Worm (Caenorhabditis elegans) whole organism, mixed stage, embryonic: Measurements from ENCODE around the gene F27E5.3.

Experiments used
- M03D4.4 ChIP-seq: sonication (generic microtip); optimal IDR thresholded peaks from 2 replicates; lab custom pipeline; 2017; ENCODE audit warnings: mild to moderate bottlenecking, missing genetic modification characterization, missing compliant biosample characterization
- bed-3 ChIP-seq: fragments of 200-800 bp; sonication (Bioruptor generic); optimal IDR thresholded peaks from 3 replicates; lab custom pipeline; 2018; ENCODE audit warnings: mild to moderate bottlenecking, missing genetic modification characterization, moderate library complexity, missing compliant biosample characterization
- blmp-1 ChIP-seq: fragments of 150-350 bp; optimal IDR thresholded peaks from 2 replicates; lab custom pipeline; 2014; ENCODE audit warnings: missing biosample characterization, missing genetic modification characterization
- ceh-39 ChIP-seq: fragments of 150-350 bp; optimal IDR thresholded peaks from 2 replicates; lab custom pipeline; 2014; ENCODE audit warnings: missing biosample characterization, missing genetic modification characterization
- ceh-43 ChIP-seq: fragments of 200-800 bp; sonication (Bioruptor generic); optimal IDR thresholded peaks from 2 replicates; lab custom pipeline; 2018; ENCODE audit warnings: mild to moderate bottlenecking, missing genetic modification characterization, moderate library complexity, missing compliant biosample characterization
- ceh-83 ChIP-seq: fragments of 200-800 bp; sonication (Bioruptor generic); optimal IDR thresholded peaks from 2 replicates; lab custom pipeline; 2018; ENCODE audit warnings: mild to moderate bottlenecking, missing genetic modification characterization, missing compliant biosample characterization
- cnd-1 ChIP-seq: fragments of 200-800 bp; sonication (Bioruptor generic); optimal IDR thresholded peaks from 2 replicates; lab custom pipeline; 2018; ENCODE audit warnings: mild to moderate bottlenecking, missing genetic modification characterization, missing compliant biosample characterization
- drap-1 ChIP-seq: fragments of 200-800 bp; sonication (Bioruptor generic); optimal IDR thresholded peaks from 3 replicates; lab custom pipeline; 2018; ENCODE audit warnings: mild to moderate bottlenecking, missing genetic modification characterization, missing compliant biosample characterization
- elt-1 ChIP-seq: sonication (generic microtip); optimal IDR thresholded peaks from 2 replicates; lab custom pipeline; 2017; ENCODE audit warnings: missing genetic modification characterization, mild to moderate bottlenecking, missing compliant biosample characterization, antibody characterized with exemption, moderate library complexity, borderline replicate concordance; ENCODE audit not compliant: insufficient read depth
- elt-3 ChIP-seq: fragments of 150-350 bp; optimal IDR thresholded peaks from 2 replicates; lab custom pipeline; 2014; ENCODE audit warnings: missing biosample characterization, missing genetic modification characterization
- flh-1 ChIP-seq: fragments of 200-800 bp; sonication (Bioruptor generic); optimal IDR thresholded peaks from 2 replicates; lab custom pipeline; 2018; ENCODE audit warnings: mild to moderate bottlenecking, missing genetic modification characterization, moderate library complexity, missing compliant biosample characterization
- ham-2 ChIP-seq: fragments of 200-800 bp; sonication (Bioruptor generic); optimal IDR thresholded peaks from 2 replicates; lab custom pipeline; 2018; ENCODE audit warnings: mild to moderate bottlenecking, missing genetic modification characterization, missing compliant biosample characterization
- hlh-1 ChIP-seq: fragments of 150-350 bp; optimal IDR thresholded peaks from 2 replicates; lab custom pipeline; 2014; ENCODE audit warnings: missing biosample characterization, missing genetic modification reagents, missing genetic modification characterization
- lin-13 ChIP-seq: fragments of 150-350 bp; optimal IDR thresholded peaks from 2 replicates; lab custom pipeline; 2014; ENCODE audit warnings: missing biosample characterization, missing genetic modification characterization
- lin-32 ChIP-seq: fragments of 200-800 bp; sonication (Bioruptor generic); optimal IDR thresholded peaks from 2 replicates; lab custom pipeline; 2018; ENCODE audit warnings: mild to moderate bottlenecking, missing genetic modification characterization, missing compliant biosample characterization
- mep-1 ChIP-seq: fragments of 150-350 bp; optimal IDR thresholded peaks from 2 replicates; lab custom pipeline; 2017; ENCODE audit warnings: missing biosample characterization, missing genetic modification reagents, missing genetic modification characterization, inconsistent platforms
- nhr-12 ChIP-seq: fragments of 150-350 bp; optimal IDR thresholded peaks from 2 replicates; lab custom pipeline; 2014; ENCODE audit warnings: missing biosample characterization, missing genetic modification characterization
- nhr-2 ChIP-seq: fragments of 150-350 bp; optimal IDR thresholded peaks from 2 replicates; lab custom pipeline; 2014; ENCODE audit warnings: missing biosample characterization, missing genetic modification characterization
- nhr-237 ChIP-seq: fragments of 150-350 bp; optimal IDR thresholded peaks from 2 replicates; lab custom pipeline; 2014; ENCODE audit warnings: missing biosample characterization, missing genetic modification characterization
- nhr-28 ChIP-seq: fragments of 150-350 bp; optimal IDR thresholded peaks from 2 replicates; lab custom pipeline; 2014; ENCODE audit warnings: missing biosample characterization, missing genetic modification characterization
- nhr-76 ChIP-seq: sonication (generic microtip); optimal IDR thresholded peaks from 2 replicates; lab custom pipeline; 2017; ENCODE audit warnings: missing biosample characterization, missing genetic modification characterization
- pha-4 ChIP-seq: fragments of 150-350 bp; optimal IDR thresholded peaks from 2 replicates; lab custom pipeline; 2018; ENCODE audit warnings: missing biosample characterization, missing genetic modification reagents, missing genetic modification characterization
- sem-2 ChIP-seq: fragments of 200-800 bp; sonication (Bioruptor generic); optimal IDR thresholded peaks from 2 replicates; lab custom pipeline; 2018; ENCODE audit warnings: mild to moderate bottlenecking, missing genetic modification characterization, missing compliant biosample characterization
- snpc-4 ChIP-seq: fragments of 150-350 bp; optimal IDR thresholded peaks from 2 replicates; lab custom pipeline; 2014; ENCODE audit warnings: missing biosample characterization, missing genetic modification characterization
- sptf-1 ChIP-seq: sonication (generic microtip); optimal IDR thresholded peaks from 2 replicates; lab custom pipeline; 2017; ENCODE audit warnings: mild to moderate bottlenecking, missing genetic modification characterization, moderate library complexity, missing compliant biosample characterization
- tbx-8 ChIP-seq: fragments of 200-800 bp; sonication (Bioruptor generic); optimal IDR thresholded peaks from 2 replicates; lab custom pipeline; 2018; ENCODE audit warnings: mild to moderate bottlenecking, missing genetic modification characterization, moderate library complexity, missing compliant biosample characterization
- unc-120 ChIP-seq: sonication (generic microtip); optimal IDR thresholded peaks from 2 replicates; lab custom pipeline; 2017; ENCODE audit warnings: missing genetic modification characterization, missing compliant biosample characterization; ENCODE audit not compliant: poor library complexity, severe bottlenecking
- unc-39 ChIP-seq: fragments of 150-350 bp; optimal IDR thresholded peaks from 2 replicates; lab custom pipeline; 2014; ENCODE audit warnings: missing biosample characterization, missing genetic modification characterization
- unc-62 ChIP-seq: fragments of 150-350 bp; optimal IDR thresholded peaks from 2 replicates; lab custom pipeline; 2014; ENCODE audit warnings: missing biosample characterization, missing genetic modification reagents, missing genetic modification characterization
- zip-8 ChIP-seq: fragments of 150-350 bp; optimal IDR thresholded peaks from 2 replicates; lab custom pipeline; 2014; ENCODE audit warnings: missing biosample characterization, missing genetic modification characterization
- ztf-11 ChIP-seq: fragments of 150-350 bp; optimal IDR thresholded peaks from 2 replicates; lab custom pipeline; 2014; ENCODE audit warnings: missing biosample characterization, missing genetic modification characterization

The F27E5.3 gene

DNA sequence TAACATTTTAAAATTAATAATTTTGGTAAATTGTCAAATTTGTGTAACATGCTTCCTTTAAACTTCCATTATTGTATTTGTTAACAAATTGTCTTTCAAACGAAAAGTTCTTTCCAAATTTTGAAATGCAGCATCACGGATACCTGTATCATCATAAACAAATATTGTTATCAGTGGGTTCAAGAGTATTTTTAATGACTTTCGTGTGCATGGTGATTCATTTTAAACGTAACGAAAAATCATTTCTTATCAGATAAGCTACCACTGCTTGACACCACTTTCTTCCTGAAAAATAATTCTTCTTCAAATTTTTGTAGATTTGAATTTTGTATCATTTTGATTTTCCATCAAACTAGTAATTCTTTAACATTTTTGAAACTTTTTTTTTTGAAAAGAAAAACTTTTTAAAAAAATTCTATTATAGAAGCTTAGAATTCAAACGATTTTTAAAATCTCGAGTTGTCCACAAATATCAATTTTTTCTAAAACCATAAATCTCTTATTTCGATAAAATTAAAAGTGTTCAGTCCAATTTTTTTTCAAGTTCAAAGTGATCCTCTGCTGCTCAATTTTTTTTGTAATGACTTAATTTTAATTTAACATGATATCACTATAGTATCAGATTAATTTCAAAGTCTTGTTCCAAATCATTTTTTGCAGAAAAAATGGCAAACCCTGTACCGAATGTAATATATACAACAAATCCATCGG, 9.6 kb downstream of the F27E5.3 start, which contains the start of gene F27E5.9:
Gene F27E5.9, plus strand, starts transcription at position 661 of the 711 bp plus-strand sequence.
- TF ChIP-seq nhr-28 (tag; lab: Kevin White, UChicago) (no peak), bed-3 (GFP tag; lab: Kevin White, UChicago) (no peak), M03D4.4 (no peak), mep-1 (tag; lab: Kevin White, UChicago) (no peak), ceh-43 (GFP tag; lab: Kevin White, UChicago) (no peak), blmp-1 (tag; lab: Kevin White, UChicago) (no peak), snpc-4 (tag; lab: Kevin White, UChicago) (no peak), zip-8 (tag; lab: Kevin White, UChicago) (no peak)

DNA sequence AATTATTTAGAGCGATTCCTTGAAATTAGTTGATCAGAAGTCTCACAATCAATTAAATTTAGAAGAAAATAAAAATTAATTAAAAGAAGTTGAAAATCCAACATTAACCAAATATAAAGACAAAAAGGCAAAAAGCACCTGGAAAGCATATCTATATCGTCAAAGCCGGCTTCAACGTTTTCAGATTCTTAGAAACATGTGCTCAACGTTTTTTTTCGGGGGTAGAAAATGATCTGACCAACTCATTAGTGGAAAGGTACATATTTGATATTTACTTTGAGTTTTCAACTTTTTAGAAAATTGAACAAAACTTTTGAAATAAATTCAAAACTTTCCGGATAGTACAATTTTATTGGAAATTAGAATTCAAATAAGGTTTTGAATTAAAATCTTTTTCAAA, 11.2 kb downstream of the F27E5.3 start:
- no peak for TF ChIP-seq nhr-2
- no peak for TF ChIP-seq nhr-237 (tag; lab: Kevin White, UChicago)
- TF ChIP-seq drap-1 (GFP tag; lab: Kevin White, UChicago): no peak
- no peak for TF ChIP-seq pha-4 (tag; lab: Kevin White, UChicago)
- no peak for TF ChIP-seq tbx-8 (GFP tag; lab: Kevin White, UChicago)
- TF ChIP-seq elt-3 (tag; lab: Kevin White, UChicago): no peak
- no peak for TF ChIP-seq nhr-28 (tag; lab: Kevin White, UChicago)
- TF ChIP-seq cnd-1: no peak
- TF ChIP-seq flh-1 (GFP tag; lab: Kevin White, UChicago): no peak
- TF ChIP-seq unc-39 (tag; lab: Kevin White, UChicago): no peak
- TF ChIP-seq unc-120 (tag; lab: Kevin White, UChicago): no peak
- no peak for TF ChIP-seq sptf-1
- no peak for TF ChIP-seq ztf-11 (tag; lab: Kevin White, UChicago)
- no peak for TF ChIP-seq elt-1 (tag; lab: Kevin White, UChicago)
- no peak for TF ChIP-seq sem-2
- TF ChIP-seq bed-3 (GFP tag; lab: Kevin White, UChicago): no peak
- no peak for TF ChIP-seq hlh-1 (tag; lab: Kevin White, UChicago)

DNA sequence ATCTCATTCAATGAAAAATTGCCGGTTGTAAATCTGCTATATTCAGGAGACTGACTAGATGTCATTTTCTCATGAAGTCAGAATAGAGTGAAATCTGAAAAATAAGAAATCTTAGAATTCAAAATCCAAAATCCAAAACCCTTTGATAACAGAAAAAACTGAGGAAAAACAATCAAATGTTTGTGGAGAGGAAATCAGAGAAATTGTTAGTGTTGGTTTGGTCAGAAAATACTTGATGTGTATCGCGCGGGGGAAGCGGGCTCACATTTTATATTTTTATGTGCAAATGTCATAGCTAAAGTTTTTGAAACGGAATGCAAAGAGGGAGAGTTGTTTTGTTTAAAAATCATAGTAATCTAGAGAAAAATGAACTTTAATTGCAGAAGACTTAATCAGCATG, 12.2 kb downstream of the F27E5.3 start, which contains the start of gene F27E5.5:
Gene F27E5.5, minus strand, starts transcription at position 101 of the 400 bp plus-strand sequence.
- no peak for TF ChIP-seq lin-13 (tag; lab: Kevin White, UChicago)
- TF ChIP-seq tbx-8 (GFP tag; lab: Kevin White, UChicago): no peak
- no peak for TF ChIP-seq sptf-1
- TF ChIP-seq lin-32 (GFP tag; lab: Kevin White, UChicago): no peak
- no peak for TF ChIP-seq snpc-4 (tag; lab: Kevin White, UChicago)
- no peak for TF ChIP-seq pha-4 (tag; lab: Kevin White, UChicago)
- TF ChIP-seq ceh-83 (GFP tag; lab: Kevin White, UChicago): no peak
- no peak for TF ChIP-seq nhr-12 (tag; lab: Kevin White, UChicago)
- no peak for TF ChIP-seq bed-3 (GFP tag; lab: Kevin White, UChicago)
- TF ChIP-seq M03D4.4: no peak
- TF ChIP-seq unc-120 (tag; lab: Kevin White, UChicago): no peak
- no peak for TF ChIP-seq elt-3 (tag; lab: Kevin White, UChicago)
- TF ChIP-seq mep-1 (tag; lab: Kevin White, UChicago): no peak
- TF ChIP-seq nhr-237 (tag; lab: Kevin White, UChicago): no peak
- no peak for TF ChIP-seq ceh-39 (tag; lab: Kevin White, UChicago)
- no peak for TF ChIP-seq ceh-43 (GFP tag; lab: Kevin White, UChicago)
- no peak for TF ChIP-seq blmp-1 (tag; lab: Kevin White, UChicago)
- no peak for TF ChIP-seq flh-1 (GFP tag; lab: Kevin White, UChicago)
- TF ChIP-seq zip-8 (tag; lab: Kevin White, UChicago): no peak
- no peak for TF ChIP-seq ztf-11 (tag; lab: Kevin White, UChicago)

DNA sequence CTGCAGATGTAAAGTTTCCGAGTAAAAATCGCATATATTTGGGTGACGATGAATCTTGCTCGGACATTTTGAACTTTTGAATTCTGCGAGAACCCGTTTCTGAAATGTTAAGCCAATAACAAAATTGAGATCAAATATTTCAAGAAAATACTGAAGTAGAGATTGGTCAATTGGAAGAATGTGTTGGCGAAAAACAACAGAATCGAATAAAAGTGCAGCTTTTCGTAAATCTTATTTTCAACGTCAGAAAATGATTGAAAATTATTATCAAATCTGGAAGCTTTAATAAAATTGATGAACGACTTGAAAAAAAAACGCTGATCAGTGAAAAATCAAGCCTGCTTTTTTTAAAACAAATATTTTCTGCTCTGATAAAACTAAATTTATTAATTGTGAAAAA, 16.6 kb downstream of the F27E5.3 start, which contains the start of gene F27E5.8:
Gene F27E5.8, minus strand, starts transcription at position 101 of the 400 bp plus-strand sequence.
- no peak for TF ChIP-seq nhr-2
- no peak for TF ChIP-seq pha-4 (tag; lab: Kevin White, UChicago)
- TF ChIP-seq ham-2 (GFP tag; lab: Kevin White, UChicago): no peak
- TF ChIP-seq ceh-39 (tag; lab: Kevin White, UChicago): no peak
- no peak for TF ChIP-seq nhr-237 (tag; lab: Kevin White, UChicago)
- TF ChIP-seq cnd-1: no peak
- no peak for TF ChIP-seq unc-120 (tag; lab: Kevin White, UChicago)
- no peak for TF ChIP-seq unc-62 (GFP tag; lab: Kevin White, UChicago)
- TF ChIP-seq nhr-76: no peak
- TF ChIP-seq mep-1 (tag; lab: Kevin White, UChicago): no peak
- TF ChIP-seq elt-3 (tag; lab: Kevin White, UChicago): no peak
- TF ChIP-seq sem-2: no peak
- TF ChIP-seq lin-32 (GFP tag; lab: Kevin White, UChicago): no peak
- TF ChIP-seq, all 35 proteins: peak for 0
